Worm (Caenorhabditis elegans): ENCODE results near the gene old-1.

DNA sequence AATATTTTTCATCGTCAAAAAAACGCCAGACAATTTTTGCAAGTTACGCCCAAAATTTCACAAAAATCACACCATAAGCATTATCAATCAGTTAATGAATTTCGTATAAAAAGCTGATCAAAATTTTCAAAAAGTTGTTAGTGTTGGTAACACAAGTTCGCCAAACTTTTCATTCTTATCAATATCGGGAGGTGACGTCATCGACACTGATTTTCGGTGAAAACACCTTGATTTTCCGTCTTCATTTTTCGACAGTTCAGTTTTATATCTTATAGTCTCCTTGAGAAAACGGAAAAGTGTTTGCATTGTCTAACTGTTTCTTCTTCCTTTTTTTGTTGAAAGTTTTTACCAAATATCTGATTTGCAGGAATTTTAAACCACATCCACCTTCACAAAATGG is 12.3 kb upstream of the old-1 start, which contains the start of gene C08H9.15:
- TF ChIP-seq pha-4 (GFP tag; IDR thresholded peaks at IDR 0.05) (no peak), pha-4 (tag; optimal IDR thresholded peaks at IDR 0.05) (no peak), T20F7.1 (GFP tag; optimal IDR thresholded peaks at IDR 0.05) (no peak), hlh-30 (tag; optimal IDR thresholded peaks at IDR 0.05; ENCODE audit: insufficient read depth) (no peak), lin-39 (tag; optimal IDR thresholded peaks at IDR 0.05) (no peak), mxl-2 (GFP tag; conservative IDR thresholded peaks at IDR 0.05) (no peak), unc-62 (GFP tag; optimal IDR thresholded peaks at IDR 0.05 in 1 of 2) (no peak), unc-62 (tag; optimal IDR thresholded peaks at IDR 0.05) (no peak)

All from whole organism, L4 larva.